Fruit fly (Drosophila melanogaster) whole organism: ENCODE data around the gene CG4957.

ENCODE experiments used
- CG8478 ChIP-seq: fragments of >200 bp; optimal IDR thresholded peaks from 2 replicates; lab custom pipeline; 2018; ENCODE audit warnings: inconsistent platforms
- EcR ChIP-seq, 2 experiments: fragments of >200 bp; optimal IDR thresholded peaks; 2 replicates each; lab custom pipeline; 2017; ENCODE audit warnings: missing biosample characterization in 2 of 2, missing genetic modification characterization in 2 of 2, missing genetic modification reagents in 2 of 2
- pan ChIP-seq: fragments of >200 bp; optimal IDR thresholded peaks from 2 replicates; lab custom pipeline; 2017

DNA sequence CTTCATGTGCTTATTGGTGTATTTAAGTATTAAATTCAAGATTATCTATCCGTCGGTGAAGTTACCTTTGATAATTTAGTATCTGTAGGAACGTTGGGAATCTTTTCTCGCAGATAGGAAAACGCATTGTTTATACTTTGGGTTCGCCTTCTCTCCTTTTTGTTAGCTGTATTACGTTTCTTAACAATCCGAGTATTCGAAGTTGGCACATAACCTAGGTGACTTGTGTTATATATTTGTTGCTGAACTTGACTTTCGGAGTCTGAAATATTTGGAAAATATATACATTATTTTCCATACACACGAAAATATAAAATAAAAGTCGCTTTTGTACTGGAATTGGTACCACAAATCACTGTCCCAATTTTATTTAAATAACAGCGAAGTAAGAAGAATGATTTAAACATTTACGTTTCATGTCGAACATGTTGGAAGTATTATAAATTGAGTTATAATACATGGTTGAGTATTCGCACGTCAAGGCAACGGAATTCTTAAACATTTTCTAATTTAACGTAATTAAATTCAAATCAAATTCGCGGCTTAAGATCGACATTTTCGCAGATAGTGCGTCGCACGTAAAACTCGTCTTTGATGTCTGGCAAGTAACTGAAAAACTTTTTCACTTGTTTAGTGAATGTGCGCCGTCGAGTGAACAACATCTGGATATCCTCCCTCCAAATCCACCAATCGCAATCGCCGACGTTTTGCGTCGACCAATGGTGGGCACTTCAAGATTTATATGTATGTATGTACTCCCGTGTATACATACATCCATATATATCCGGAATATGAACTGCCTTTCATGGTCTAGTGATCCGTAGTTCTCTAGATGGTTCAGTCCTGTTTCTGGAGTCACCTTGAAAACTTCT lies 26.4 kb downstream of the CG4957 start, which contains the start of gene Hand:
- TF ChIP-seq pan (no peak), EcR (GFP tag; optimal IDR thresholded peaks at IDR 0.05; lab: Kevin White, UChicago) (no peak), CG8478 (no peak)
